Worm (Caenorhabditis elegans) whole organism, young adult: ENCODE results near the gene npr-33.

Experiments used
- F49E8.2 ChIP-seq: sonication (generic microtip); optimal IDR thresholded peaks from 3 replicates; lab custom pipeline; 2017; ENCODE audit warnings: missing genetic modification characterization, mild to moderate bottlenecking, missing compliant biosample characterization, antibody characterized with exemption, moderate library complexity; ENCODE audit not compliant: insufficient read depth
- F52B5.7 ChIP-seq: sonication (generic microtip); optimal IDR thresholded peaks from 2 replicates; lab custom pipeline; 2016; ENCODE audit warnings: mild to moderate bottlenecking, missing genetic modification characterization, missing compliant biosample characterization
- attf-6 ChIP-seq: fragments of 200-800 bp; sonication (Bioruptor generic); IDR thresholded peaks from 2 replicates; pipeline ENCODE4 v1.3.6; 2022; ENCODE audit warnings: missing genetic modification reagents, missing genetic modification characterization, missing compliant biosample characterization
- cebp-1 ChIP-seq, 2 experiments: fragments of 200-800 bp in 1 of 2; sonication (Bioruptor generic) in 1 of 2; sonication (generic microtip) in 1 of 2; IDR thresholded peaks in 1 of 2; optimal IDR thresholded peaks in 1 of 2; 2 replicates each; pipeline versions ENCODE4 v1.3.6 to Lab custom; 2017 to 2022; ENCODE audit warnings: missing compliant biosample characterization in 2 of 2, missing genetic modification characterization in 2 of 2, mild to moderate bottlenecking in 1 of 2, missing genetic modification reagents in 1 of 2, moderate library complexity in 1 of 2
- chd-7 ChIP-seq: sonication (generic microtip); optimal IDR thresholded peaks from 2 replicates; lab custom pipeline; 2016; ENCODE audit warnings: mild to moderate bottlenecking, missing genetic modification characterization, moderate library complexity, missing compliant biosample characterization
- ets-4 ChIP-seq: fragments of 200-800 bp; sonication (Bioruptor generic); optimal IDR thresholded peaks from 2 replicates; lab custom pipeline; 2018; ENCODE audit warnings: mild to moderate bottlenecking, missing genetic modification characterization, missing compliant biosample characterization
- lin-35 ChIP-seq, 3 experiments: fragments of 150-350 bp in 2 of 3; sonication (generic microtip) in 1 of 3; optimal IDR thresholded peaks; 2 replicates each; lab custom pipeline; 2014 to 2018; ENCODE audit warnings: missing biosample characterization in 3 of 3, missing genetic modification characterization in 3 of 3, missing genetic modification reagents in 3 of 3
- sea-2 ChIP-seq: fragments of 200-800 bp; sonication (Bioruptor generic); IDR thresholded peaks from 2 replicates; pipeline ENCODE4 v1.3.6; 2022; ENCODE audit warnings: missing genetic modification characterization, missing compliant biosample characterization
- snpc-4 ChIP-seq, 5 experiments: fragments of 150-350 bp in 1 of 5; sonication (generic microtip) in 4 of 5; optimal IDR thresholded peaks; 2 replicates each; lab custom pipeline; 2014 to 2018; ENCODE audit warnings: missing genetic modification characterization in 5 of 5, missing biosample characterization in 3 of 5, antibody characterized with exemption in 2 of 5, mild to moderate bottlenecking in 2 of 5, missing compliant biosample characterization in 2 of 5, missing genotype in 2 of 5, moderate library complexity in 2 of 5, missing genetic modification reagents in 1 of 5
- unc-62 ChIP-seq: fragments of 150-350 bp; optimal IDR thresholded peaks from 2 replicates; lab custom pipeline; 2014; ENCODE audit warnings: missing biosample characterization, missing genetic modification reagents, missing genetic modification characterization
- xnd-1 ChIP-seq: sonication (generic microtip); optimal IDR thresholded peaks from 2 replicates; lab custom pipeline; 2016; ENCODE audit warnings: missing genotype, missing genetic modification reagents, missing genetic modification characterization, missing compliant biosample characterization

- no peak for TF ChIP-seq chd-7 (tag; lab: Kevin White, UChicago)
- TF ChIP-seq cebp-1 (GFP tag; IDR thresholded peaks at IDR 0.05; lab: Robert Waterston, UW) = no peak
- TF ChIP-seq cebp-1 (tag; optimal IDR thresholded peaks at IDR 0.05; lab: Kevin White, UChicago) = no peak
- TF ChIP-seq unc-62 (GFP tag; lab: Kevin White, UChicago) = no peak
- TF ChIP-seq snpc-4 (GFP tag; optimal IDR thresholded peaks at IDR 0.05; lab: Kevin White, UChicago) = no peak
- TF ChIP-seq snpc-4 (tag; optimal IDR thresholded peaks at IDR 0.05; lab: Kevin White, UChicago) = no peak
- TF ChIP-seq xnd-1 (tag; lab: Kevin White, UChicago) = no peak
- no peak for TF ChIP-seq attf-6 (GFP tag; lab: Robert Waterston, UW)
- no peak for TF ChIP-seq F49E8.2
- TF ChIP-seq sea-2 (GFP tag; lab: Robert Waterston, UW) = no peak
- TF ChIP-seq lin-35 (GFP tag; optimal IDR thresholded peaks at IDR 0.05; lab: Kevin White, UChicago) = no peak
- TF ChIP-seq F52B5.7 (tag; lab: Kevin White, UChicago) = no peak
- no peak for TF ChIP-seq ets-4
Observed at ce11 chrX:15953086-15953485, 42.7 kb downstream of the npr-33 start.
